Fruit fly (Drosophila melanogaster) whole organism, embryonic: ENCODE measurements around the gene BtbVII.

Source experiments
- Bgb ChIP-seq: fragments of 200-800 bp; sonication (Bioruptor generic); IDR thresholded peaks from 2 replicates; pipeline ENCODE4 v1.3.6; 2022; ENCODE audit warnings: missing biosample characterization, missing genetic modification characterization; ENCODE audit not compliant: partially characterized antibody
- CG10366 ChIP-seq: fragments of 200-800 bp; sonication (Bioruptor generic); IDR thresholded peaks from 2 replicates; pipeline ENCODE4 v1.3.6; 2022; ENCODE audit warnings: missing biosample characterization, missing genetic modification characterization
- CG10431 ChIP-seq: fragments of 200-800 bp; sonication (Bioruptor generic); optimal IDR thresholded peaks from 3 replicates; lab custom pipeline; 2018; ENCODE audit warnings: missing biosample characterization, mild to moderate bottlenecking, missing genetic modification characterization
- CG10462 ChIP-seq: fragments of 200-800 bp; sonication (Bioruptor generic); optimal IDR thresholded peaks from 2 replicates; lab custom pipeline; 2016; ENCODE audit warnings: missing biosample characterization, missing genetic modification characterization
- CG10959 ChIP-seq: fragments of 200-800 bp; sonication (Bioruptor generic); IDR thresholded peaks from 2 replicates; pipeline ENCODE4 v1.3.6; 2022; ENCODE audit warnings: missing biosample characterization, missing genetic modification characterization
- CG11085 ChIP-seq: fragments of 200-800 bp; sonication (Bioruptor generic); IDR thresholded peaks from 2 replicates; pipeline ENCODE4 v1.3.6; 2022; ENCODE audit warnings: missing biosample characterization, missing genetic modification characterization
- CG11504 ChIP-seq: fragments of 200-800 bp; sonication (Bioruptor generic); optimal IDR thresholded peaks from 3 replicates; lab custom pipeline; 2019; ENCODE audit warnings: missing biosample characterization, mild to moderate bottlenecking, missing genetic modification characterization, moderate library complexity
- CG12104 ChIP-seq: fragments of 200-800 bp; sonication (Bioruptor generic); optimal IDR thresholded peaks from 3 replicates; lab custom pipeline; 2016; ENCODE audit warnings: missing biosample characterization, missing genetic modification characterization
- CG13424 ChIP-seq: fragments of 200-800 bp; sonication (Bioruptor generic); optimal IDR thresholded peaks from 2 replicates; lab custom pipeline; 2019; ENCODE audit warnings: missing biosample characterization, mild to moderate bottlenecking, missing genetic modification characterization, moderate library complexity
- CG14965 ChIP-seq: fragments of 200-800 bp; sonication (Bioruptor generic); optimal IDR thresholded peaks from 2 replicates; lab custom pipeline; 2016; ENCODE audit warnings: missing biosample characterization, missing genetic modification characterization, borderline replicate concordance
- CG15011 ChIP-seq: fragments of 200-800 bp; sonication (Bioruptor generic); optimal IDR thresholded peaks from 3 replicates; lab custom pipeline; 2018; ENCODE audit warnings: missing biosample characterization, mild to moderate bottlenecking, missing genetic modification characterization
- CG2889 ChIP-seq: fragments of 200-800 bp; sonication (Bioruptor generic); IDR thresholded peaks from 3 replicates; pipeline ENCODE4 v1.3.6; 2022; ENCODE audit warnings: missing biosample characterization, missing genetic modification characterization
- CG31388 ChIP-seq: fragments of 200-800 bp; sonication (Bioruptor generic); optimal IDR thresholded peaks from 2 replicates; lab custom pipeline; 2016; ENCODE audit warnings: missing biosample characterization, missing genetic modification characterization
- CG5180 ChIP-seq: fragments of 200-800 bp; sonication (Bioruptor generic); optimal IDR thresholded peaks from 3 replicates; lab custom pipeline; 2017; ENCODE audit warnings: missing biosample characterization, missing genetic modification characterization, mild to moderate bottlenecking, moderate library complexity, missing genetic modification reagents
- CG5953 ChIP-seq: fragments of 200-800 bp; sonication (Bioruptor generic); IDR thresholded peaks from 2 replicates; pipeline ENCODE4 v1.3.6; 2022; ENCODE audit warnings: missing biosample characterization, missing genetic modification characterization
- CG6689 ChIP-seq: fragments of 200-800 bp; sonication (Bioruptor generic); IDR thresholded peaks from 2 replicates; pipeline ENCODE4 v1.3.6; 2022; ENCODE audit warnings: missing biosample characterization, missing genetic modification characterization
- CG6765 ChIP-seq: fragments of 200-800 bp; sonication (Bioruptor generic); optimal IDR thresholded peaks from 3 replicates; lab custom pipeline; 2017; ENCODE audit warnings: missing biosample characterization, mild to moderate bottlenecking, missing genetic modification characterization
- CG7786 ChIP-seq: fragments of 200-800 bp; sonication (Bioruptor generic); optimal IDR thresholded peaks from 2 replicates; lab custom pipeline; 2016; ENCODE audit warnings: missing biosample characterization, missing genetic modification characterization
- CG7963 ChIP-seq: fragments of 200-800 bp; sonication (Bioruptor generic); IDR thresholded peaks from 3 replicates; pipeline ENCODE4 v1.3.6; 2022; ENCODE audit warnings: missing biosample characterization, missing genetic modification characterization; ENCODE audit not compliant: partially characterized antibody
- CG8281 ChIP-seq: fragments of 200-800 bp; sonication (Bioruptor generic); optimal IDR thresholded peaks from 2 replicates; lab custom pipeline; 2018; ENCODE audit warnings: missing biosample characterization, mild to moderate bottlenecking, missing genetic modification characterization, moderate library complexity
- CG9797 ChIP-seq: fragments of 200-800 bp; sonication (Bioruptor generic); optimal IDR thresholded peaks from 3 replicates; lab custom pipeline; 2018; ENCODE audit warnings: missing biosample characterization, mild to moderate bottlenecking, missing genetic modification characterization
- Chrac-16 ChIP-seq: fragments of 200-800 bp; sonication (Bioruptor generic); optimal IDR thresholded peaks from 3 replicates; lab custom pipeline; 2016; ENCODE audit warnings: missing biosample characterization, missing genetic modification characterization
- H2.0 ChIP-seq: fragments of 200-800 bp; sonication (Bioruptor generic); IDR thresholded peaks from 2 replicates; pipeline ENCODE4 v1.3.6; 2022; ENCODE audit warnings: missing biosample characterization, missing genetic modification characterization
- Jarid2 ChIP-seq: fragments of 200-800 bp; sonication (Bioruptor generic); optimal IDR thresholded peaks from 3 replicates; lab custom pipeline; 2017; ENCODE audit warnings: mild to moderate bottlenecking, missing biosample characterization, missing genetic modification reagents, missing genetic modification characterization
- Lhr ChIP-seq: fragments of 200-800 bp; sonication (Bioruptor generic); optimal IDR thresholded peaks from 3 replicates; lab custom pipeline; 2017; ENCODE audit warnings: mild to moderate bottlenecking, missing biosample characterization, missing genetic modification reagents, missing genetic modification characterization
- Mrtf ChIP-seq: fragments of 200-800 bp; sonication (Bioruptor generic); IDR thresholded peaks from 3 replicates; pipeline ENCODE4 v1.3.6; 2022; ENCODE audit warnings: missing biosample characterization, missing genetic modification characterization
- Neu2 ChIP-seq: fragments of 200-800 bp; sonication (Bioruptor generic); optimal IDR thresholded peaks from 3 replicates; lab custom pipeline; 2016; ENCODE audit warnings: missing biosample characterization, missing genetic modification characterization, borderline replicate concordance
- Ravus ChIP-seq: fragments of 200-800 bp; sonication (Bioruptor generic); IDR thresholded peaks from 2 replicates; pipeline ENCODE4 v1.3.6; 2022; ENCODE audit warnings: missing biosample characterization, missing genetic modification characterization
- Taf1 ChIP-seq: fragments of 200-800 bp; sonication (Bioruptor generic); IDR thresholded peaks from 2 replicates; pipeline ENCODE4 v1.3.6; 2022; ENCODE audit warnings: missing biosample characterization, missing genetic modification characterization
- Tbp ChIP-seq: fragments of >200 bp; optimal IDR thresholded peaks from 2 replicates; lab custom pipeline; 2018; ENCODE audit warnings: missing biosample characterization, missing genetic modification characterization
- ac ChIP-seq: fragments of 200-800 bp; sonication (Bioruptor generic); optimal IDR thresholded peaks from 3 replicates; lab custom pipeline; 2017; ENCODE audit warnings: missing biosample characterization, mild to moderate bottlenecking, missing genetic modification characterization
- al ChIP-seq: fragments of 200-800 bp; sonication (Bioruptor generic); IDR thresholded peaks from 2 replicates; pipeline ENCODE4 v1.3.6; 2022; ENCODE audit warnings: missing biosample characterization, missing genetic modification characterization
- amos ChIP-seq: fragments of 200-800 bp; sonication (Bioruptor generic); IDR thresholded peaks from 2 replicates; pipeline ENCODE4 v1.3.6; 2022; ENCODE audit warnings: missing biosample characterization, missing genetic modification characterization; ENCODE audit not compliant: partially characterized antibody
- ase ChIP-seq: fragments of 200-800 bp; sonication (Bioruptor generic); IDR thresholded peaks from 3 replicates; pipeline ENCODE4 v1.3.6; 2022; ENCODE audit warnings: missing biosample characterization, missing genetic modification characterization
- az2 ChIP-seq: fragments of 200-800 bp; sonication (Bioruptor generic); optimal IDR thresholded peaks from 3 replicates; lab custom pipeline; 2016; ENCODE audit warnings: missing biosample characterization, missing genetic modification characterization
- bbx ChIP-seq: fragments of 200-800 bp; sonication (Bioruptor generic); IDR thresholded peaks from 2 replicates; pipeline ENCODE4 v1.3.6; 2022; ENCODE audit warnings: missing biosample characterization, missing genetic modification characterization; ENCODE audit not compliant: partially characterized antibody
- cas ChIP-seq: fragments of 200-800 bp; sonication (Bioruptor generic); IDR thresholded peaks from 2 replicates; pipeline ENCODE4 v1.3.6; 2022; ENCODE audit warnings: missing biosample characterization, missing genetic modification characterization
- chinmo ChIP-seq: fragments of 200-800 bp; sonication (Bioruptor generic); IDR thresholded peaks from 4 replicates; pipeline ENCODE4 v1.3.6; 2022; ENCODE audit warnings: missing biosample characterization, missing genetic modification characterization; ENCODE audit not compliant: partially characterized antibody
- crol ChIP-seq: fragments of 200-800 bp; sonication (Bioruptor generic); IDR thresholded peaks from 2 replicates; pipeline ENCODE4 v1.3.6; 2022; ENCODE audit warnings: missing biosample characterization, missing genetic modification characterization
- disco-r ChIP-seq: fragments of 200-800 bp; sonication (Bioruptor generic); optimal IDR thresholded peaks from 2 replicates; lab custom pipeline; 2016; ENCODE audit warnings: missing biosample characterization, missing genetic modification characterization
- eve ChIP-seq, 2 experiments: fragments of >200 bp; optimal IDR thresholded peaks; 2 replicates each; lab custom pipeline; 2017; ENCODE audit warnings: missing biosample characterization in 2 of 2, missing genetic modification characterization in 2 of 2
- fru ChIP-seq: fragments of >200 bp; optimal IDR thresholded peaks from 2 replicates; lab custom pipeline; 2017
- gsb-n ChIP-seq: fragments of 200-800 bp; sonication (Bioruptor generic); optimal IDR thresholded peaks from 3 replicates; lab custom pipeline; 2018; ENCODE audit warnings: missing biosample characterization, mild to moderate bottlenecking, missing genetic modification characterization
- hbn ChIP-seq: fragments of 200-800 bp; sonication (Bioruptor generic); IDR thresholded peaks from 2 replicates; pipeline ENCODE4 v1.3.6; 2022; ENCODE audit warnings: missing biosample characterization, missing genetic modification characterization; ENCODE audit not compliant: partially characterized antibody
- nom ChIP-seq: fragments of 200-800 bp; sonication (Bioruptor generic); optimal IDR thresholded peaks from 2 replicates; lab custom pipeline; 2017; ENCODE audit warnings: missing biosample characterization, missing genetic modification characterization, mild to moderate bottlenecking, moderate library complexity, missing genetic modification reagents
- onecut ChIP-seq: fragments of 200-800 bp; sonication (Bioruptor generic); IDR thresholded peaks from 2 replicates; pipeline ENCODE4 v1.3.6; 2022; ENCODE audit warnings: missing biosample characterization, missing genetic modification characterization
- org-1 ChIP-seq: fragments of 200-800 bp; sonication (Bioruptor generic); optimal IDR thresholded peaks from 2 replicates; lab custom pipeline; 2017; ENCODE audit warnings: missing biosample characterization, missing genetic modification characterization
- rib ChIP-seq: fragments of 200-800 bp; sonication (Bioruptor generic); IDR thresholded peaks from 2 replicates; pipeline ENCODE4 v1.3.6; 2022; ENCODE audit warnings: missing biosample characterization, missing genetic modification characterization
- sima ChIP-seq: fragments of 200-800 bp; sonication (Bioruptor generic); optimal IDR thresholded peaks from 2 replicates; lab custom pipeline; 2016; ENCODE audit warnings: missing biosample characterization, missing genetic modification characterization
- tgo ChIP-seq: fragments of 200-800 bp; sonication (Bioruptor generic); IDR thresholded peaks from 3 replicates; pipeline ENCODE4 v1.3.6; 2022; ENCODE audit warnings: missing biosample characterization, missing genetic modification characterization
- twi ChIP-seq: fragments of 200-800 bp; optimal IDR thresholded peaks from 2 replicates; lab custom pipeline; 2019; ENCODE audit warnings: missing biosample characterization, mild to moderate bottlenecking, missing genetic modification characterization, moderate library complexity
- zen2 ChIP-seq: fragments of 200-800 bp; sonication (Bioruptor generic); IDR thresholded peaks from 3 replicates; pipeline ENCODE4 v1.3.6; 2022; ENCODE audit warnings: missing biosample characterization, missing genetic modification characterization; ENCODE audit not compliant: partially characterized antibody

The BtbVII gene

DNA sequence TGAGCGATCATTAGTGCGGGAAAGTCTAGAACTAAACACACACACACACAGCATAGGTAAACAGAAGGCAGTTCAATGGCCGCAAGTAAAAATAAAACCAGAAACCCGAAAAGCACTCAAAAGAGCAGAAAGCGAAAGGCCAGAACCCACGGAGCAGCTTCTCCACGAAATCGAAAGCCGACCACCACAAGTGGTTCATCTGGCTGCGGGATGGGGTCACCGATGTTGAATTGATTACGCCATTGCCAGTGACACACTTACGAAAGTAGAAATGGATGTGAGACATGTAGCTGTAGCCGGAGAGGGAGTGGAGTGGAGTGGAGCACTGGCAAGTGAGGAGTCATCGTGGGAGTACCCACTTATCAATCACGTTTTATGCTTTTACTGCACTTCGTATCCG lies 7.0 kb upstream of the BtbVII start (continued):
- no peak for TF ChIP-seq sima
- no peak for TF ChIP-seq CG10462 (GFP tag; lab: Kevin White, UChicago)
- TF ChIP-seq Tbp (GFP tag; lab: Kevin White, UChicago): no peak
- TF ChIP-seq nom: no peak
- TF ChIP-seq Ravus: no peak
- peak; percentile 85 for TF ChIP-seq CG10431
- peak; percentile 53; the same call in 1 of the 2 replicates for TF ChIP-seq crol (GFP tag; lab: Robert Waterston, UW)
- no peak for TF ChIP-seq cas (GFP tag; lab: Robert Waterston, UW)
- TF ChIP-seq Mrtf (GFP tag; lab: Robert Waterston, UW): no peak
- TF ChIP-seq Taf1 (GFP tag; lab: Robert Waterston, UW): no peak
- no peak for TF ChIP-seq hbn (GFP tag; lab: Robert Waterston, UW)
- TF ChIP-seq CG12104: no peak
- no peak for TF ChIP-seq CG7963
- no peak for TF ChIP-seq CG31388 (GFP tag; lab: Kevin White, UChicago)
- peak; percentile 32; the same call in 1 of the 2 replicates for TF ChIP-seq onecut (GFP tag; lab: Robert Waterston, UW)
- no peak for TF ChIP-seq al (GFP tag; lab: Robert Waterston, UW)
- no peak for TF ChIP-seq CG6765 (GFP tag; lab: Kevin White, UChicago)
- TF ChIP-seq Chrac-16 (GFP tag; lab: Kevin White, UChicago): no peak
- no peak for TF ChIP-seq CG10959 (GFP tag; lab: Robert Waterston, UW)
- TF ChIP-seq tgo: no peak
- TF ChIP-seq CG6689 (GFP tag; lab: Robert Waterston, UW): no peak
- no peak for TF ChIP-seq CG7786 (GFP tag; lab: Kevin White, UChicago)
- peak; percentile 33 for TF ChIP-seq twi
- no peak for TF ChIP-seq CG10366 (GFP tag; lab: Robert Waterston, UW)
- TF ChIP-seq org-1 (GFP tag; lab: Kevin White, UChicago): no peak
- no peak for TF ChIP-seq rib
- TF ChIP-seq CG8281: no peak
- peak; percentile 7 for TF ChIP-seq Lhr (GFP tag; lab: Kevin White, UChicago)
- TF ChIP-seq az2: no peak
- no peak for TF ChIP-seq Jarid2 (GFP tag; lab: Kevin White, UChicago)
- no peak for TF ChIP-seq ase (GFP tag; lab: Robert Waterston, UW)
- TF ChIP-seq fru (lab: Kevin White, UChicago): no peak
- TF ChIP-seq disco-r (GFP tag; lab: Kevin White, UChicago): no peak
- TF ChIP-seq eve (GFP tag; optimal IDR thresholded peaks at IDR 0.05; lab: Kevin White, UChicago): no peak
- no peak for TF ChIP-seq CG13424
- peak; percentile 50 for TF ChIP-seq gsb-n (tag; lab: Kevin White, UChicago)
- no peak for TF ChIP-seq amos (GFP tag; lab: Robert Waterston, UW)
- no peak for TF ChIP-seq ac
- TF ChIP-seq Bgb (GFP tag; lab: Robert Waterston, UW): no peak
- no peak for TF ChIP-seq CG11085 (GFP tag; lab: Robert Waterston, UW)
- TF ChIP-seq CG9797: no peak
- no peak for TF ChIP-seq CG2889
- TF ChIP-seq CG5953 (GFP tag; lab: Robert Waterston, UW): no peak
- TF ChIP-seq bbx (GFP tag; lab: Robert Waterston, UW): no peak
- TF ChIP-seq H2.0: no peak
- no peak for TF ChIP-seq Neu2 (GFP tag; lab: Kevin White, UChicago)
- TF ChIP-seq CG14965 (GFP tag; lab: Kevin White, UChicago): no peak
- no peak for TF ChIP-seq zen2
- TF ChIP-seq CG11504 (tag; lab: Kevin White, UChicago): no peak
- TF ChIP-seq CG15011: no peak
- TF ChIP-seq chinmo (GFP tag; lab: Robert Waterston, UW): no peak
- TF ChIP-seq CG5180 (GFP tag; lab: Kevin White, UChicago): no peak
